Fruit fly (Drosophila melanogaster): Measurements from ENCODE around the gene Ubc6.

DNA sequence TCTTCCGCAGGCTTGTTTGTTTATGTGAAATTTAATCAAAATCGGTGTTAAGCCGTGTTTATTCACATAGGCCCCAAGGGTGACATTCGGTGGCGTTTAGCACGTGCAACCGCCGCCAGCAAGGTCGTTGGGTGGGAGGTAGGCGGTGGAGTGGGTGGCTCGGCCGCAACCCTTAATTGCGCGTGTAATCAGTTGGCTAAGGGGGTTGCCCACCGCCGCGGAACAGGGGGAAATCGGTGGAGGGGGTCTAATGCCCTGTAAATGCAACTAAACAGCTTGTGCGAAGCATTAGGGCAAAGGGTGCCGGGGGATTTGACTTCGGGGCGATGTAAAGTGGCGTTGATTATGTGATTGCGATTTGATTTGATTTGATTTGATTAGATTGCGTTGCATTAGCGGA, 48.9 kb downstream of the Ubc6 start:
- no peak for TF ChIP-seq psq (optimal IDR thresholded peaks at IDR 0.05)
- TF ChIP-seq ttk (optimal IDR thresholded peaks at IDR 0.05) = no peak
- TF ChIP-seq Myc (optimal IDR thresholded peaks at IDR 0.05) = no peak
- TF ChIP-seq h (optimal IDR thresholded peaks at IDR 0.05) = no peak
- no peak for TF ChIP-seq Sin3A (optimal IDR thresholded peaks at IDR 0.05)
- TF ChIP-seq insv (optimal IDR thresholded peaks at IDR 0.05) = no peak
